Worm (Caenorhabditis elegans): ENCODE results near the gene asm-1.

Gene asm-1

ce11 chrII:6883716-6884115 lies 26.2 kb upstream of the asm-1 start, which contains the start of gene pmp-1 (continued):
- no peak for TF ChIP-seq daf-8 (GFP tag; IDR thresholded peaks at IDR 0.05)
- no peak for TF ChIP-seq lin-38 (GFP tag; IDR thresholded peaks at IDR 0.05)
- TF ChIP-seq nhr-48 (tag; optimal IDR thresholded peaks at IDR 0.05), result no peak
- no peak for TF ChIP-seq T20F7.1 (GFP tag; optimal IDR thresholded peaks at IDR 0.05)
- no peak for TF ChIP-seq saeg-2 (GFP tag; IDR thresholded peaks at IDR 0.05)
- TF ChIP-seq rbr-2 (tag; optimal IDR thresholded peaks at IDR 0.05), result no peak
- no peak for TF ChIP-seq ceh-82 (tag; optimal IDR thresholded peaks at IDR 0.05)
- TF ChIP-seq nhr-76 (tag; optimal IDR thresholded peaks at IDR 0.05), result no peak
- TF ChIP-seq ces-1 (GFP tag; optimal IDR thresholded peaks at IDR 0.05), result no peak
- no peak for TF ChIP-seq hif-1 (tag; optimal IDR thresholded peaks at IDR 0.05)
- TF ChIP-seq F49E8.2 (tag; optimal IDR thresholded peaks at IDR 0.05; ENCODE audit: borderline replicate concordance), result no peak

- TF ChIP-seq F10B5.3 (tag; optimal IDR thresholded peaks at IDR 0.05) (no peak), nhr-102 (tag; optimal IDR thresholded peaks at IDR 0.05) (no peak), php-3 (GFP tag; IDR thresholded peaks at IDR 0.05) (peak; percentile 84), dve-1 (tag; optimal IDR thresholded peaks at IDR 0.05; ENCODE audit: insufficient read depth) (peak; percentile 37), attf-4 (tag; optimal IDR thresholded peaks at IDR 0.05) (no peak), lin-1 (GFP tag; IDR thresholded peaks at IDR 0.05) (no peak), daf-16 (GFP tag; optimal IDR thresholded peaks at IDR 0.05) (no peak), daf-16 (tag; optimal IDR thresholded peaks at IDR 0.05) (peak; percentile 58), pqm-1 (tag; optimal IDR thresholded peaks at IDR 0.05) (peak; percentile 29), egl-43 (GFP tag; IDR thresholded peaks at IDR 0.05) (no peak)
Measured at ce11 chrII:6884568-6884967, 25.3 kb upstream of the asm-1 start.

ce11 chrII:6887319-6888005 lies 22.4 kb upstream of the asm-1 start, which contains the start of gene pmp-2:
Gene pmp-2 (minus strand): TSS chrII:6887805.
- TF ChIP-seq ZK337.2 (GFP tag; IDR thresholded peaks at IDR 0.05) (no peak), lin-1 (GFP tag; IDR thresholded peaks at IDR 0.05) (no peak), fos-1 (tag; optimal IDR thresholded peaks at IDR 0.05) (no peak), pqm-1 (tag; optimal IDR thresholded peaks at IDR 0.05) (peak; percentile 29), madf-9 (GFP tag; conservative IDR thresholded peaks at IDR 0.05) (no peak), daf-16 (GFP tag; optimal IDR thresholded peaks at IDR 0.05) (no peak), daf-16 (tag; optimal IDR thresholded peaks at IDR 0.05) (peak; percentile 23), nhr-28 (tag; optimal IDR thresholded peaks at IDR 0.05) (peak; percentile 75), nhr-6 (tag; optimal IDR thresholded peaks at IDR 0.05) (no peak), dmd-6 (GFP tag; IDR thresholded peaks at IDR 0.05) (0 out of 2 replicates have a peak, but pooled peaks have one; percentile 14), nhr-237 (tag; optimal IDR thresholded peaks at IDR 0.05) (no peak), R02D3.7 (tag; optimal IDR thresholded peaks at IDR 0.05) (no peak), lir-3 (tag; optimal IDR thresholded peaks at IDR 0.05) (no peak), lin-39 (tag; optimal IDR thresholded peaks at IDR 0.05) (no peak), hlh-30 (tag; optimal IDR thresholded peaks at IDR 0.05; ENCODE audit: insufficient read depth) (no peak), D1046.2 (GFP tag; IDR thresholded peaks at IDR 0.05) (no peak), ceh-44 (GFP tag; IDR thresholded peaks at IDR 0.05) (no peak), snpc-4 (tag; optimal IDR thresholded peaks at IDR 0.05) (no peak), saeg-2 (GFP tag; IDR thresholded peaks at IDR 0.05) (no peak), nhr-76 (tag; optimal IDR thresholded peaks at IDR 0.05) (no peak), hlh-11 (tag; optimal IDR thresholded peaks at IDR 0.05) (peak; percentile 1), set-16 (GFP tag; IDR thresholded peaks at IDR 0.05) (no peak), dmd-9 (GFP tag; IDR thresholded peaks at IDR 0.05) (no peak), mxl-3 (GFP tag; optimal IDR thresholded peaks at IDR 0.05) (no peak), tra-1 (GFP tag; IDR thresholded peaks at IDR 0.05) (no peak), nhr-42 (GFP tag; IDR thresholded peaks at IDR 0.05) (no peak), rbr-2 (tag; optimal IDR thresholded peaks at IDR 0.05) (no peak), F37D6.2 (tag; optimal IDR thresholded peaks at IDR 0.05) (no peak), unc-62 (GFP tag; optimal IDR thresholded peaks at IDR 0.05 in 1 of 2) (no peak), unc-62 (tag; optimal IDR thresholded peaks at IDR 0.05) (no peak), arid-1 (GFP tag; conservative IDR thresholded peaks at IDR 0.05) (no peak), nhr-41 (GFP tag; IDR thresholded peaks at IDR 0.05) (0 out of 2 replicates have a peak, but pooled peaks have one; percentile 21), nhr-25 (tag; optimal IDR thresholded peaks at IDR 0.05; ENCODE audit: borderline replicate concordance, insufficient read depth) (no peak)
